Fruit fly (Drosophila melanogaster) whole organism, embryonic: ENCODE data around the gene nol.

Experiments used
- Bgb ChIP-seq: fragments of 200-800 bp; sonication (Bioruptor generic); IDR thresholded peaks from 2 replicates; pipeline ENCODE4 v1.3.6; 2022; ENCODE audit warnings: missing biosample characterization, missing genetic modification characterization; ENCODE audit not compliant: partially characterized antibody
- CG10147 ChIP-seq: fragments of 200-800 bp; sonication (Bioruptor generic); optimal IDR thresholded peaks from 2 replicates; lab custom pipeline; 2019; ENCODE audit warnings: missing biosample characterization, mild to moderate bottlenecking, missing genetic modification characterization, moderate library complexity
- CG10979 ChIP-seq: fragments of 200-800 bp; sonication (Bioruptor generic); optimal IDR thresholded peaks from 2 replicates; lab custom pipeline; 2018; ENCODE audit warnings: missing biosample characterization, mild to moderate bottlenecking, missing genetic modification characterization, moderate library complexity
- CG12104 ChIP-seq: fragments of 200-800 bp; sonication (Bioruptor generic); optimal IDR thresholded peaks from 3 replicates; lab custom pipeline; 2016; ENCODE audit warnings: missing biosample characterization, missing genetic modification characterization
- CG12769 ChIP-seq: fragments of 200-800 bp; sonication (Bioruptor generic); optimal IDR thresholded peaks from 2 replicates; lab custom pipeline; 2019; ENCODE audit warnings: missing biosample characterization, mild to moderate bottlenecking, missing genetic modification characterization, moderate library complexity
- CG14014 ChIP-seq: fragments of 200-800 bp; sonication (Bioruptor generic); IDR thresholded peaks from 2 replicates; pipeline ENCODE4 v1.3.6; 2022; ENCODE audit warnings: missing biosample characterization, missing genetic modification characterization
- CG17361 ChIP-seq: fragments of 200-800 bp; sonication (Bioruptor generic); IDR thresholded peaks from 3 replicates; pipeline ENCODE4 v1.3.6; 2022; ENCODE audit warnings: missing biosample characterization, missing genetic modification characterization
- CG18599 ChIP-seq: fragments of 200-800 bp; sonication (Bioruptor generic); optimal IDR thresholded peaks from 3 replicates; lab custom pipeline; 2017; ENCODE audit warnings: missing biosample characterization, missing genetic modification characterization, mild to moderate bottlenecking, moderate library complexity, missing genetic modification reagents
- CG2120 ChIP-seq: fragments of 200-800 bp; sonication (Bioruptor generic); optimal IDR thresholded peaks from 3 replicates; lab custom pipeline; 2016; ENCODE audit warnings: missing biosample characterization, missing genetic modification characterization
- CG3281 ChIP-seq: fragments of 200-800 bp; sonication (Bioruptor generic); optimal IDR thresholded peaks from 3 replicates; lab custom pipeline; 2017; ENCODE audit warnings: missing biosample characterization, mild to moderate bottlenecking, missing genetic modification characterization
- CG6654 ChIP-seq: fragments of 200-800 bp; sonication (Bioruptor generic); optimal IDR thresholded peaks from 2 replicates; lab custom pipeline; 2017; ENCODE audit warnings: missing biosample characterization, mild to moderate bottlenecking, missing genetic modification characterization
- D ChIP-seq, 2 experiments: fragments of 200-800 bp in 1 of 2; fragments of >200 bp in 1 of 2; sonication (Bioruptor generic) in 1 of 2; optimal IDR thresholded peaks; 2 replicates in 1 of 2; 3 replicates in 1 of 2; lab custom pipeline; 2017; ENCODE audit warnings: mild to moderate bottlenecking in 1 of 2, missing biosample characterization in 1 of 2, missing genetic modification characterization in 1 of 2, missing genetic modification reagents in 1 of 2
- Dip3 ChIP-seq: fragments of 200-800 bp; sonication (Bioruptor generic); optimal IDR thresholded peaks from 3 replicates; lab custom pipeline; 2016; ENCODE audit warnings: missing biosample characterization, missing genetic modification characterization
- Dll ChIP-seq: fragments of 200-800 bp; sonication (Bioruptor generic); IDR thresholded peaks from 4 replicates; pipeline ENCODE4 v1.3.6; 2022; ENCODE audit warnings: missing biosample characterization, missing genetic modification characterization; ENCODE audit not compliant: partially characterized antibody
- Dref ChIP-seq: fragments of 200-800 bp; sonication (Bioruptor generic); IDR thresholded peaks from 2 replicates; pipeline ENCODE4 v1.3.6; 2022; ENCODE audit warnings: missing biosample characterization, missing genetic modification characterization
- Elba2 ChIP-seq: fragments of 200-800 bp; sonication (Bioruptor generic); optimal IDR thresholded peaks from 3 replicates; lab custom pipeline; 2016; ENCODE audit warnings: missing biosample characterization, missing genetic modification characterization
- Fer1 ChIP-seq: fragments of 200-800 bp; sonication (Bioruptor generic); optimal IDR thresholded peaks from 2 replicates; lab custom pipeline; 2017; ENCODE audit warnings: missing biosample characterization, mild to moderate bottlenecking, missing genetic modification characterization
- Fer3 ChIP-seq: fragments of 200-800 bp; sonication (Bioruptor generic); optimal IDR thresholded peaks from 2 replicates; lab custom pipeline; 2018; ENCODE audit warnings: missing biosample characterization, mild to moderate bottlenecking, missing genetic modification characterization, moderate library complexity
- HmgZ ChIP-seq: fragments of 200-800 bp; sonication (Bioruptor generic); optimal IDR thresholded peaks from 2 replicates; lab custom pipeline; 2018; ENCODE audit warnings: missing biosample characterization, mild to moderate bottlenecking, missing genetic modification characterization
- Hr78 ChIP-seq, 2 experiments: fragments of 200-800 bp in 1 of 2; fragments of >200 bp in 1 of 2; sonication (Bioruptor generic) in 1 of 2; optimal IDR thresholded peaks; 2 replicates each; lab custom pipeline; 2017 to 2019; ENCODE audit warnings: missing biosample characterization in 2 of 2, missing genetic modification characterization in 2 of 2, mild to moderate bottlenecking in 1 of 2, moderate library complexity in 1 of 2
- Kr ChIP-seq: fragments of 200-800 bp; sonication (Bioruptor generic); optimal IDR thresholded peaks from 2 replicates; lab custom pipeline; 2017; ENCODE audit warnings: missing biosample characterization, mild to moderate bottlenecking, missing genetic modification characterization
- Meics ChIP-seq: fragments of 200-800 bp; sonication (Bioruptor generic); optimal IDR thresholded peaks from 2 replicates; lab custom pipeline; 2017; ENCODE audit warnings: missing biosample characterization, mild to moderate bottlenecking, missing genetic modification characterization
- Mrtf ChIP-seq: fragments of 200-800 bp; sonication (Bioruptor generic); IDR thresholded peaks from 3 replicates; pipeline ENCODE4 v1.3.6; 2022; ENCODE audit warnings: missing biosample characterization, missing genetic modification characterization
- NFAT ChIP-seq: fragments of 200-800 bp; sonication (Bioruptor generic); IDR thresholded peaks from 2 replicates; pipeline ENCODE4 v1.3.6; 2022; ENCODE audit warnings: missing biosample characterization, missing genetic modification characterization
- Pdp1 ChIP-seq, 2 experiments: fragments of 200-800 bp; sonication (Bioruptor generic); optimal IDR thresholded peaks; 3 replicates each; lab custom pipeline; 2016; ENCODE audit warnings: missing biosample characterization in 2 of 2, missing genetic modification characterization in 2 of 2, mild to moderate bottlenecking in 1 of 2, moderate library complexity in 1 of 2
- Ptx1 ChIP-seq: fragments of 200-800 bp; sonication (Bioruptor generic); IDR thresholded peaks from 2 replicates; pipeline ENCODE4 v1.3.6; 2022; ENCODE audit warnings: missing biosample characterization, missing genetic modification characterization
- Xrp1 ChIP-seq: fragments of 200-800 bp; sonication (Bioruptor generic); IDR thresholded peaks from 2 replicates; pipeline ENCODE4 v1.3.6; 2022; ENCODE audit warnings: missing biosample characterization, missing genetic modification characterization
- bbx ChIP-seq: fragments of 200-800 bp; sonication (Bioruptor generic); IDR thresholded peaks from 2 replicates; pipeline ENCODE4 v1.3.6; 2022; ENCODE audit warnings: missing biosample characterization, missing genetic modification characterization; ENCODE audit not compliant: partially characterized antibody
- cad ChIP-seq: fragments of >200 bp; optimal IDR thresholded peaks from 2 replicates; lab custom pipeline; 2017; ENCODE audit warnings: missing biosample characterization, missing genetic modification characterization
- chinmo ChIP-seq: fragments of 200-800 bp; sonication (Bioruptor generic); IDR thresholded peaks from 4 replicates; pipeline ENCODE4 v1.3.6; 2022; ENCODE audit warnings: missing biosample characterization, missing genetic modification characterization; ENCODE audit not compliant: partially characterized antibody
- ci ChIP-seq: fragments of 200-800 bp; sonication (Bioruptor generic); IDR thresholded peaks from 3 replicates; pipeline ENCODE4 v1.3.6; 2022; ENCODE audit warnings: missing biosample characterization, missing genetic modification characterization
- dpn ChIP-seq, 2 experiments: fragments of 200-800 bp; sonication (Bioruptor generic); optimal IDR thresholded peaks; 3 replicates each; lab custom pipeline; 2016; ENCODE audit warnings: missing biosample characterization in 2 of 2, missing genetic modification characterization in 2 of 2
- dysf ChIP-seq: fragments of 200-800 bp; sonication (Bioruptor generic); IDR thresholded peaks from 3 replicates; pipeline ENCODE4 v1.3.6; 2022; ENCODE audit warnings: missing biosample characterization, missing genetic modification characterization
- gem ChIP-seq: fragments of 200-800 bp; sonication (Bioruptor generic); optimal IDR thresholded peaks from 2 replicates; lab custom pipeline; 2019; ENCODE audit warnings: missing biosample characterization, mild to moderate bottlenecking, missing genetic modification characterization, moderate library complexity
- grau ChIP-seq: fragments of 200-800 bp; optimal IDR thresholded peaks from 3 replicates; lab custom pipeline; 2019; ENCODE audit warnings: missing biosample characterization, mild to moderate bottlenecking, missing genetic modification characterization, moderate library complexity
- insv ChIP-seq, 2 experiments: fragments of 200-800 bp; sonication (Bioruptor generic); optimal IDR thresholded peaks; 3 replicates each; lab custom pipeline; 2016 to 2018; ENCODE audit warnings: missing biosample characterization in 2 of 2, missing genetic modification characterization in 2 of 2
- mam ChIP-seq: fragments of 200-800 bp; sonication (Bioruptor generic); optimal IDR thresholded peaks from 3 replicates; lab custom pipeline; 2016; ENCODE audit warnings: missing biosample characterization, missing genetic modification characterization
- oc ChIP-seq: fragments of 200-800 bp; sonication (Bioruptor generic); optimal IDR thresholded peaks from 2 replicates; lab custom pipeline; 2018; ENCODE audit warnings: missing biosample characterization, mild to moderate bottlenecking, missing genetic modification characterization, moderate library complexity
- org-1 ChIP-seq: fragments of 200-800 bp; sonication (Bioruptor generic); optimal IDR thresholded peaks from 2 replicates; lab custom pipeline; 2017; ENCODE audit warnings: missing biosample characterization, missing genetic modification characterization
- p53 ChIP-seq: fragments of 200-800 bp; sonication (Bioruptor generic); optimal IDR thresholded peaks from 2 replicates; lab custom pipeline; 2016; ENCODE audit warnings: missing biosample characterization, missing genetic modification characterization
- phol ChIP-seq: fragments of 200-800 bp; sonication (Bioruptor generic); optimal IDR thresholded peaks from 3 replicates; lab custom pipeline; 2018; ENCODE audit warnings: missing biosample characterization, mild to moderate bottlenecking, missing genetic modification characterization, moderate library complexity
- sd ChIP-seq: fragments of 200-800 bp; sonication (Bioruptor generic); optimal IDR thresholded peaks from 3 replicates; lab custom pipeline; 2018; ENCODE audit warnings: missing biosample characterization, mild to moderate bottlenecking, missing genetic modification characterization, moderate library complexity
- sens ChIP-seq: fragments of 200-800 bp; sonication (Bioruptor generic); peaks from one replicate; lab custom pipeline; 2016; ENCODE audit warnings: missing biosample characterization, missing genetic modification characterization
- so ChIP-seq: fragments of 200-800 bp; sonication (Bioruptor generic); IDR thresholded peaks from 3 replicates; pipeline ENCODE4 v1.3.6; 2022; ENCODE audit warnings: missing biosample characterization, missing genetic modification characterization
- tna ChIP-seq: fragments of 200-800 bp; sonication (Bioruptor generic); IDR thresholded peaks from 2 replicates; pipeline ENCODE4 v1.3.6; 2022; ENCODE audit warnings: missing biosample characterization, missing genetic modification characterization; ENCODE audit not compliant: partially characterized antibody
- zen ChIP-seq: fragments of 200-800 bp; sonication (Bioruptor generic); optimal IDR thresholded peaks from 3 replicates; lab custom pipeline; 2018; ENCODE audit warnings: missing biosample characterization, mild to moderate bottlenecking, missing genetic modification characterization, moderate library complexity

nol gene

dm6 chr3L:11124841-11125240, 5.8 kb upstream of the nol start:
- TF ChIP-seq CG10147 (GFP tag; lab: Kevin White, UChicago) (no peak), CG12769 (tag; lab: Kevin White, UChicago) (peak; percentile 43), Bgb (GFP tag; lab: Robert Waterston, UW) (0 out of 2 replicates have a peak, but pooled peaks have one; percentile 11), Pdp1 (GFP tag; optimal IDR thresholded peaks at IDR 0.05; lab: Kevin White, UChicago) (peak in 1 of 2 experiments; percentile 11), chinmo (GFP tag; lab: Robert Waterston, UW) (0 out of 4 replicates have a peak, but pooled peaks have one; percentile 28), sd (peak; percentile 57), ci (GFP tag; lab: Robert Waterston, UW) (no peak), Hr78 (GFP tag; optimal IDR thresholded peaks at IDR 0.05; lab: Kevin White, UChicago) (peak in 1 of 2 experiments; percentile 20), HmgZ (no peak), p53 (GFP tag; lab: Kevin White, UChicago) (no peak), oc (tag; lab: Kevin White, UChicago) (no peak), Mrtf (no peak), tna (GFP tag; lab: Robert Waterston, UW) (no peak), so (GFP tag; lab: Robert Waterston, UW) (peak; percentile 71; the same call in 2 of the 3 replicates)
- TF ChIP-seq, all 482 proteins: peak for 7

dm6 chr3L:11125636-11126532, 4.8 kb upstream of the nol start:
- TF ChIP-seq CG2120 (GFP tag; lab: Kevin White, UChicago) (peak; percentile 58), CG10979 (tag; lab: Kevin White, UChicago) (peak; percentile 10), sens (GFP tag; lab: Kevin White, UChicago) (peak; percentile 72), Dip3 (GFP tag; lab: Kevin White, UChicago) (peak; percentile 27), Fer3 (tag; lab: Kevin White, UChicago) (peak; percentile 14), gem (tag; lab: Kevin White, UChicago) (peak; percentile 43), grau (peak; percentile 81), CG18599 (GFP tag; lab: Kevin White, UChicago) (peak; percentile 39), Elba2 (GFP tag; lab: Kevin White, UChicago) (peak; percentile 54), Kr (GFP tag; lab: Kevin White, UChicago) (no peak), D (optimal IDR thresholded peaks at IDR 0.05; lab: Kevin White, UChicago) (no peak), D (GFP tag; optimal IDR thresholded peaks at IDR 0.05; lab: Kevin White, UChicago) (no peak), bbx (GFP tag; lab: Robert Waterston, UW) (peak; percentile 29; the same call in 1 of the 2 replicates), CG14014 (GFP tag; lab: Robert Waterston, UW) (peak; percentile 32; the same call in 1 of the 2 replicates), CG12104 (GFP tag; lab: Kevin White, UChicago) (no peak), cad (GFP tag; lab: Kevin White, UChicago) (peak; percentile 36), Fer1 (GFP tag; lab: Kevin White, UChicago) (peak; percentile 6), mam (GFP tag; lab: Kevin White, UChicago) (peak; percentile 16), zen (tag; lab: Kevin White, UChicago) (peak; percentile 20), CG17361 (GFP tag; lab: Robert Waterston, UW) (peak; percentile 22; the same call in 1 of the 3 replicates), Dref (no peak), insv (GFP tag; optimal IDR thresholded peaks at IDR 0.05; lab: Kevin White, UChicago) (peak; percentile 50 to 90), CG3281 (GFP tag; lab: Kevin White, UChicago) (peak; percentile 50), phol (peak; percentile 19), CG6654 (GFP tag; lab: Kevin White, UChicago) (peak; percentile 95), dpn (GFP tag; optimal IDR thresholded peaks at IDR 0.05; lab: Kevin White, UChicago) (no peak), Dll (GFP tag; lab: Robert Waterston, UW) (no peak), Xrp1 (0 out of 2 replicates have a peak, but pooled peaks have one; percentile 11), org-1 (GFP tag; lab: Kevin White, UChicago) (no peak), Meics (peak; percentile 26), NFAT (GFP tag; lab: Robert Waterston, UW) (0 out of 2 replicates have a peak, but pooled peaks have one; percentile 16), dysf (GFP tag; lab: Robert Waterston, UW) (0 out of 3 replicates have a peak, but pooled peaks have one; percentile 29), Ptx1 (no peak)
